Fruit fly (Drosophila melanogaster): ENCODE measurements around the gene Gr68a.

- TF ChIP-seq Lpt (GFP tag; optimal IDR thresholded peaks at IDR 0.05) (no peak), CG6276 (GFP tag; optimal IDR thresholded peaks at IDR 0.05) (no peak), lz (GFP tag; optimal IDR thresholded peaks at IDR 0.05) (no peak)
These were observed 30.3 kb upstream of the Gr68a start, which contains the start of gene Bmcp for dm6 chr3L:11720780-11721179.
